Worm (Caenorhabditis elegans) whole organism, L4 larva: Measurements from ENCODE around the gene lnkn-1.

Experiments used
- aha-1 ChIP-seq: fragments of 150-350 bp; peaks from one replicate; lab custom pipeline; 2014; ENCODE audit warnings: missing biosample characterization, missing genetic modification characterization
- fos-1 ChIP-seq: fragments of 150-350 bp; optimal IDR thresholded peaks from 2 replicates; lab custom pipeline; 2014; ENCODE audit warnings: missing biosample characterization, missing genetic modification characterization
- mxl-3 ChIP-seq: fragments of 200-800 bp; sonication (Bioruptor generic); optimal IDR thresholded peaks from 2 replicates; lab custom pipeline; 2018; ENCODE audit warnings: mild to moderate bottlenecking, missing genetic modification characterization, missing compliant biosample characterization
- nhr-102 ChIP-seq: sonication (generic microtip); optimal IDR thresholded peaks from 2 replicates; lab custom pipeline; 2016; ENCODE audit warnings: mild to moderate bottlenecking, missing genetic modification characterization, moderate library complexity, missing compliant biosample characterization
- nhr-28 ChIP-seq: fragments of 150-350 bp; optimal IDR thresholded peaks from 2 replicates; lab custom pipeline; 2014; ENCODE audit warnings: missing biosample characterization, missing genetic modification characterization
- nhr-76 ChIP-seq: fragments of 150-350 bp; optimal IDR thresholded peaks from 2 replicates; lab custom pipeline; 2014; ENCODE audit warnings: missing biosample characterization, missing genetic modification characterization
- unc-130 ChIP-seq: sonication (generic microtip); optimal IDR thresholded peaks from 2 replicates; lab custom pipeline; 2016; ENCODE audit warnings: missing genetic modification reagents, missing genetic modification characterization, missing compliant biosample characterization
- vab-7 ChIP-seq: fragments of 200-800 bp; sonication (Bioruptor generic); IDR thresholded peaks from 2 replicates; pipeline ENCODE4 v1.3.6; 2022; ENCODE audit warnings: missing genetic modification reagents, missing genetic modification characterization, missing compliant biosample characterization

- TF ChIP-seq nhr-76 (tag; lab: Kevin White, UChicago) (no peak), unc-130 (no peak), nhr-102 (tag; lab: Kevin White, UChicago) (no peak), mxl-3 (GFP tag; lab: Kevin White, UChicago) (no peak), vab-7 (GFP tag; lab: Robert Waterston, UW) (no peak), fos-1 (tag; lab: Kevin White, UChicago) (no peak), nhr-28 (tag; lab: Kevin White, UChicago) (no peak), aha-1 (tag; lab: Kevin White, UChicago) (no peak)
These were observed 31.5 kb upstream of the lnkn-1 start for ce11 chrIII:8858482-8858881.
